Worm (Caenorhabditis elegans): ENCODE measurements around the gene clh-3.

The clh-3 gene

DNA sequence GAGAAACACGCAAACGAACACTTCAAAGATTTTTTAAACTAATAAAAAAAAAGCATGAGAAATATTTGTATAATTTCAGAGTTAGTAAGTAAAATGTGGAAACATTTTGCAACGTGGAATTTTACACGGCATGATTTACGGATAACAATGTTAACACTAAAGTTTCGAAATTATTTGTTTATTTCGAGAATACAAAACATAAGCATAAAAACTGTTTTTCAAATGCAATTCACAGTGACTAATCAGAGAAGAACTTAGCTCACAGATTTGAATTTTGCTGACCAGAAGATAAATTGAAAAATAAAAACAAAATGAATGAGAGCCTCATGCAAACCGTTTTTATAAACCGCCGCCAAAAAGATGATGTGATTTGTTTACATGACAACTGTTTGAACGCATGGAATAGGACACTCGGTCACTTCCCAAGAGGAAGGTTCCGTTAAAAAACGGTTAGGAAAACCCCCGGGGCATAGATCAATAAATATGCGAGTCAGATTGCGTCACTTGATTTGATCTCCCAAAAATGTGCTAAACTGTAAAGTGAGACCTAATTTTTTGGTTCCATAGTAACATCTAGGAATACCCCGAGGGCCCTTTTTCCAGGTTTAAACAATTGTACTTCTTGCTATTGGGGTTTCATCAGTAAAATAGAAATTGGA, at the start of gene clh-3:
clh-3 (minus strand) TSS at position 51 of the 659 bp plus-strand sequence.
- TF ChIP-seq W03F9.2 (tag; optimal IDR thresholded peaks at IDR 0.05) (no peak), him-1 (tag; optimal IDR thresholded peaks at IDR 0.05) (no peak), dao-5 (tag; optimal IDR thresholded peaks at IDR 0.05) (no peak)

ce11 chrII:7273517-7273916, 47.8 kb upstream of the clh-3 start:
- no peak for TF ChIP-seq W03F9.2 (tag; optimal IDR thresholded peaks at IDR 0.05)
- TF ChIP-seq dao-5 (tag; optimal IDR thresholded peaks at IDR 0.05), result no peak
- TF ChIP-seq him-1 (tag; optimal IDR thresholded peaks at IDR 0.05), result no peak

DNA sequence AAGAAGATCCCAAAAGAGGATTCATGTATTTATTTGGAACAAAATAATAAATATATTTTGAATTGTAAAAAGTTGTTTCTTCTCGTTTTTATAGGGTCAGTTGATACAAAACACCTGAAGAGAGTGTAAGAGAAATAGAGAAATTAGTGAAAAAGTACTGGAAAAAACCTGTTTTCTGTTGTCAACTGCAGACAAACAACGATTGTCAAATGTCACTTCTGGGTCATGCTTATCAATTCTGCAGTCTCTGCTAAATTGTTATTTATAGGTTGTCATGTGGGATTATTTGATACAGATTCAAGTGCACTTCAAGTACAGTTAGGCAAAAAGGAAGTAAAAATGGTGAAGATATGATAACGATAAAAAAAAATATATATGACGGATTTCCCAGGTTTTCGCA, 46.8 kb upstream of the clh-3 start:
- TF ChIP-seq dao-5 (tag; optimal IDR thresholded peaks at IDR 0.05), result no peak
- no peak for TF ChIP-seq him-1 (tag; optimal IDR thresholded peaks at IDR 0.05)
- no peak for TF ChIP-seq W03F9.2 (tag; optimal IDR thresholded peaks at IDR 0.05)

ce11 chrII:7269783-7270182, 44.1 kb upstream of the clh-3 start:
- TF ChIP-seq dao-5 (tag; optimal IDR thresholded peaks at IDR 0.05), result no peak
- TF ChIP-seq him-1 (tag; optimal IDR thresholded peaks at IDR 0.05), result no peak
- TF ChIP-seq W03F9.2 (tag; optimal IDR thresholded peaks at IDR 0.05), result no peak

- TF ChIP-seq W03F9.2 (tag; optimal IDR thresholded peaks at IDR 0.05) (no peak), dao-5 (tag; optimal IDR thresholded peaks at IDR 0.05) (no peak), him-1 (tag; optimal IDR thresholded peaks at IDR 0.05) (no peak)
Measured at ce11 chrII:7264675-7265074, 39.0 kb upstream of the clh-3 start.

DNA sequence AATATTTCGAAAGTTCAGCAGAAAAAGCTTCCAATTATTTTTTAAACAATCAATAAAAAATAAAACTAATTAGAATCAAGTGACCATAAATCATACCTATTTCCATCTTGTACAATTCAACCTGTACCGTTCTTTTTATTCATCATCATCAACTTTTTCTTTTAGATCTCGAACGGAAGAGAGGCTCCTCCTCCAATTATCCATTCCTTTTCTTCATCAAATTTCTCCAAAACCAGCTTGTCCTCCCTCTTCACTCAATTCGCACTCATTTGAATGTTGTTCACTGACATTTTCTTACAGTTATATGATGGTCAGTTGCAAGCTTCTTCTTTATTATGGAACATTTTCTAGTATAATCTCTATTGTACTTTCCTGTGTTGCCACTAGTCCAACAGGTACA, 36.1 kb upstream of the clh-3 start, which contains the start of gene C30G12.4:
C30G12.4 (plus strand) TSS at position 301 of the 400 bp plus-strand sequence.
- TF ChIP-seq him-1 (tag; optimal IDR thresholded peaks at IDR 0.05), result no peak
- no peak for TF ChIP-seq W03F9.2 (tag; optimal IDR thresholded peaks at IDR 0.05)
- no peak for TF ChIP-seq dao-5 (tag; optimal IDR thresholded peaks at IDR 0.05)

- TF ChIP-seq W03F9.2 (tag; optimal IDR thresholded peaks at IDR 0.05), result no peak
- TF ChIP-seq dao-5 (tag; optimal IDR thresholded peaks at IDR 0.05), result no peak
- no peak for TF ChIP-seq him-1 (tag; optimal IDR thresholded peaks at IDR 0.05)
Measured at ce11 chrII:7255614-7256162, 30.0 kb upstream of the clh-3 start, which contains the start of gene F32A5.8. Gene F32A5.8 (plus strand): TSS chrII:7256112.

DNA sequence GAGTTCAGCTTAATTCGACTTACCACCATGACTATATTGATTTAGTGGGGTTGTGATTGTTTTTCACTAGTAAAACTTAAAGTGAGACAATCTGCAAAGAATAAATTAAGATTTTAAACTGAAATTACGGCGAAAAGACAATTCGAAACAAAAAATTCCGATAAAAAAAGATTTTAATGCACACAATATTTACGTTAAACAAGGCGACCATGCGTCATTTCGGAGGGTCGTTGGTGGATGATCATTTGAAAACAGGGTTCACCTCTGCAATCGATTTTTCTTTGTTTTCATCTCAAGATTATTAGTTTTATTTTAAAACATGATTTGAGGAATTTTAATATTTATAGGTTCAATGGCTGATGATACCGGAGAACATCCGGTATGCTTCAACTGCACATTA, 27.4 kb upstream of the clh-3 start, which contains the start of gene lsm-4:
lsm-4 (minus strand) TSS at position 91 of the 400 bp plus-strand sequence.
- no peak for TF ChIP-seq W03F9.2 (tag; optimal IDR thresholded peaks at IDR 0.05)
- TF ChIP-seq him-1 (tag; optimal IDR thresholded peaks at IDR 0.05), result no peak
- TF ChIP-seq dao-5 (tag; optimal IDR thresholded peaks at IDR 0.05), result no peak

- TF ChIP-seq W03F9.2 (tag; optimal IDR thresholded peaks at IDR 0.05), result no peak
Measured at ce11 chrII:7251978-7252377, 26.3 kb upstream of the clh-3 start, which contains the start of the genes prx-13 and ada-2. Gene prx-13 (minus strand): TSS chrII:7252015. Gene ada-2 (plus strand): TSS chrII:7252259.

DNA sequence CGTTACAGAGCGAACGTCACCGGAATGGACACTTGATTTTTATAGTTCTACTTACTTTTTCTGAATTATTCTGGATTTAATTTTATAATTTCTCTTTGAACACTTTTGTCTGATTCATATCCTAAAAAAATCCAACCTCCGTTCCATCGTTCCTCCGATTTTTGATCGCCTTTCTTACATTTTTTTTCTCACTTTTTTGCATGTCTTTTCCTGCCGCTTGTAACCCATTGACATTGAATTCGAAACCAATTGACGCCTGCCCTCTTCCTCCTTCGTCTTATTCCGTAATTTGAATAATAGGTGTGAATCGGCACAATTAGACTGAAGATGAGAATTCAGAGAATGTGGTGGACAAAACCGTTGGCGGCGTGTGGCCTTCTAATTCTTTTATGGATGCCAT, 19.9 kb upstream of the clh-3 start, which contains the start of gene skpo-3:
skpo-3 (plus strand) TSS at position 301 of the 400 bp plus-strand sequence.
- TF ChIP-seq him-1 (tag; optimal IDR thresholded peaks at IDR 0.05) (no peak), dao-5 (tag; optimal IDR thresholded peaks at IDR 0.05) (no peak), W03F9.2 (tag; optimal IDR thresholded peaks at IDR 0.05) (no peak)

DNA sequence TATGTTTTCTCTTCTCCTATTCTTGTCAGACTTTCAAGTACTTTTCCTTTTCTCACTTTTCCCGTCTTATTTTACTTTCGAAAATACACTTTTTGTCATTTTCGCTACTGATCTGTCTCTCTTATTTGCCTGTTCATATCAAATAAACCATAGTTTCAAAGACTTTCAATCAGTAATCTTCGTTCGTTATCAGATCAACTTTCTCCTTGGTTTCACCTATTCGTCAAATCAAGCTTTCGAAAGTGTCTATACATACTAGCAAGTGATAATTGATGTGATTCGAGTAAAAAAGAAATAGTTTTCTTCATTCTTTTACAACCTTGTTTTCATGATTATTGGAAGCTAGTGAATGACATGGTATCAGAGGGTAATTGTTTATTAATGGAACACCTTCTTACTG, 17.0 kb upstream of the clh-3 start:
- TF ChIP-seq dao-5 (tag; optimal IDR thresholded peaks at IDR 0.05), result no peak
- no peak for TF ChIP-seq W03F9.2 (tag; optimal IDR thresholded peaks at IDR 0.05)
- TF ChIP-seq him-1 (tag; optimal IDR thresholded peaks at IDR 0.05), result no peak

- TF ChIP-seq dao-5 (tag; optimal IDR thresholded peaks at IDR 0.05) (no peak), W03F9.2 (tag; optimal IDR thresholded peaks at IDR 0.05) (no peak), him-1 (tag; optimal IDR thresholded peaks at IDR 0.05) (no peak)
Measured at ce11 chrII:7239705-7240104, 14.0 kb upstream of the clh-3 start.

- no peak for TF ChIP-seq dao-5 (tag; optimal IDR thresholded peaks at IDR 0.05)
- TF ChIP-seq him-1 (tag; optimal IDR thresholded peaks at IDR 0.05), result no peak
- TF ChIP-seq W03F9.2 (tag; optimal IDR thresholded peaks at IDR 0.05), result no peak
Measured at ce11 chrII:7238791-7239190, 13.1 kb upstream of the clh-3 start.

- TF ChIP-seq dao-5 (tag; optimal IDR thresholded peaks at IDR 0.05) (no peak), him-1 (tag; optimal IDR thresholded peaks at IDR 0.05) (no peak), W03F9.2 (tag; optimal IDR thresholded peaks at IDR 0.05) (no peak)
Measured at ce11 chrII:7238248-7238647, 12.5 kb upstream of the clh-3 start, which contains the start of gene aqp-1. Gene aqp-1 (minus strand): TSS chrII:7238349.

Measured in whole organism, L4/young adult.